Worm (Caenorhabditis elegans) whole organism, L3 larva: ENCODE data around the gene nhr-181.

Source experiments
- ZK546.5 ChIP-seq: sonication (generic microtip); optimal IDR thresholded peaks from 2 replicates; lab custom pipeline; 2017; ENCODE audit warnings: missing biosample characterization, missing genetic modification characterization
- ama-1 ChIP-seq: fragments of 150-350 bp; optimal IDR thresholded peaks from 2 replicates; lab custom pipeline; 2018
- ceh-82 ChIP-seq: fragments of 150-350 bp; optimal IDR thresholded peaks from 2 replicates; lab custom pipeline; 2014; ENCODE audit warnings: missing biosample characterization, missing genetic modification characterization
- egl-27 ChIP-seq: sonication (generic microtip); optimal IDR thresholded peaks from 4 replicates; lab custom pipeline; 2017; ENCODE audit warnings: missing biosample characterization, missing genetic modification reagents, missing genetic modification characterization
- elt-1 ChIP-seq: fragments of 150-350 bp; optimal IDR thresholded peaks from 2 replicates; lab custom pipeline; 2014; ENCODE audit warnings: missing biosample characterization, missing genetic modification characterization
- fos-1 ChIP-seq: fragments of 150-350 bp; optimal IDR thresholded peaks from 2 replicates; lab custom pipeline; 2014; ENCODE audit warnings: missing biosample characterization, missing genetic modification characterization
- lin-39 ChIP-seq: fragments of 150-350 bp; optimal IDR thresholded peaks from 2 replicates; lab custom pipeline; 2018; ENCODE audit warnings: missing biosample characterization, missing genetic modification reagents, missing genetic modification characterization
- mdl-1 ChIP-seq: fragments of 150-350 bp; optimal IDR thresholded peaks from 2 replicates; lab custom pipeline; 2014; ENCODE audit warnings: missing biosample characterization, missing genetic modification characterization
- nhr-25 ChIP-seq: sonication (generic microtip); optimal IDR thresholded peaks from 2 replicates; lab custom pipeline; 2017; ENCODE audit warnings: missing biosample characterization, missing genetic modification characterization
- unc-62 ChIP-seq: fragments of 150-350 bp; sonication (generic microtip); optimal IDR thresholded peaks from 4 replicates; lab custom pipeline; 2014; ENCODE audit warnings: missing biosample characterization, missing genetic modification reagents, missing genetic modification characterization

DNA sequence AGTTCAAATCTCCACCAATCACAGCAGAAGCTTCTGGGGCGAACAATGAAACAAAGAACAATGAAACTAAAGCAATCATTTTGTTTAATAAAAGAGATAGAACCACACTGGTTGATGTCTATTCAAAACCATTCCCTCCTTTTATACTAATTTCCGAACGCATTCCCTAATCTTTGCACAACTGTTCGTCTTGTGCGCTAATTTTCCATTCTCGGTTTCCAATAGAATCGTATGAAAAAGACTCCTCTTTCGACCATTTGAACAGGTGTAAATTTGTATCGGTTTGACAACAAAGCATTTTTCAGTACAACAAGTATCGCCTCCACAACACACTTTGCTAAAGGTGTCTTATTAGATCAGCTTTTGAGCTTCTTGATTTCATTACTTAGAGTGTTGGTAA is 21.2 kb downstream of the nhr-181 start, which contains the start of gene T05B4.8:
- TF ChIP-seq unc-62 (GFP tag; lab: Kevin White, UChicago) = no peak
- TF ChIP-seq ZK546.5 (tag; lab: Kevin White, UChicago) = no peak
- no peak for TF ChIP-seq elt-1 (tag; lab: Kevin White, UChicago)
- TF ChIP-seq ceh-82 (tag; lab: Kevin White, UChicago) = no peak
- no peak for TF ChIP-seq fos-1 (tag; lab: Kevin White, UChicago)
- TF ChIP-seq mdl-1 (tag; lab: Kevin White, UChicago) = no peak
- TF ChIP-seq nhr-25 (tag; lab: Kevin White, UChicago) = no peak
- TF ChIP-seq ama-1 = no peak
- TF ChIP-seq lin-39 (tag; lab: Kevin White, UChicago) = no peak
- TF ChIP-seq egl-27 (tag; lab: Kevin White, UChicago) = no peak
